Fruit fly (Drosophila melanogaster) whole organism, embryonic: ENCODE results near the gene CAH16.
A peak's percentile ranks its signal among the peaks of the same experiment; 100 is the strongest.

Experiments used
- Asciz ChIP-seq: fragments of 200-800 bp; sonication (Bioruptor generic); optimal IDR thresholded peaks from 2 replicates; lab custom pipeline; 2017; ENCODE audit warnings: missing biosample characterization, mild to moderate bottlenecking, missing genetic modification characterization, missing genetic modification reagents
- Bgb ChIP-seq: fragments of 200-800 bp; sonication (Bioruptor generic); IDR thresholded peaks from 2 replicates; pipeline ENCODE4 v1.3.6; 2022; ENCODE audit warnings: missing biosample characterization, missing genetic modification characterization; ENCODE audit not compliant: partially characterized antibody
- Blimp-1 ChIP-seq: fragments of 200-800 bp; sonication (Bioruptor generic); optimal IDR thresholded peaks from 3 replicates; lab custom pipeline; 2018; ENCODE audit warnings: missing biosample characterization, missing genetic modification characterization, mild to moderate bottlenecking, moderate library complexity, missing genetic modification reagents
- Bteb2 ChIP-seq: fragments of 200-800 bp; sonication (Bioruptor generic); optimal IDR thresholded peaks from 2 replicates; lab custom pipeline; 2016; ENCODE audit warnings: missing biosample characterization, missing genetic modification characterization
- CG10979 ChIP-seq: fragments of 200-800 bp; sonication (Bioruptor generic); optimal IDR thresholded peaks from 2 replicates; lab custom pipeline; 2018; ENCODE audit warnings: missing biosample characterization, mild to moderate bottlenecking, missing genetic modification characterization, moderate library complexity
- CG11504 ChIP-seq: fragments of 200-800 bp; sonication (Bioruptor generic); optimal IDR thresholded peaks from 3 replicates; lab custom pipeline; 2019; ENCODE audit warnings: missing biosample characterization, mild to moderate bottlenecking, missing genetic modification characterization, moderate library complexity
- CG13424 ChIP-seq: fragments of 200-800 bp; sonication (Bioruptor generic); optimal IDR thresholded peaks from 2 replicates; lab custom pipeline; 2019; ENCODE audit warnings: missing biosample characterization, mild to moderate bottlenecking, missing genetic modification characterization, moderate library complexity
- CG14710 ChIP-seq: fragments of 200-800 bp; sonication (Bioruptor generic); optimal IDR thresholded peaks from 3 replicates; lab custom pipeline; 2019; ENCODE audit warnings: missing biosample characterization, mild to moderate bottlenecking, missing genetic modification characterization, moderate library complexity
- CG14860 ChIP-seq: fragments of 200-800 bp; sonication (Bioruptor generic); IDR thresholded peaks from 3 replicates; pipeline ENCODE4 v1.3.6; 2022; ENCODE audit warnings: missing biosample characterization, missing genetic modification characterization; ENCODE audit not compliant: partially characterized antibody
- CG1529 ChIP-seq: fragments of 200-800 bp; sonication (Bioruptor generic); optimal IDR thresholded peaks from 3 replicates; lab custom pipeline; 2018; ENCODE audit warnings: missing biosample characterization, missing genetic modification characterization
- CG16815 ChIP-seq: fragments of 200-800 bp; sonication (Bioruptor generic); optimal IDR thresholded peaks from 3 replicates; lab custom pipeline; 2017; ENCODE audit warnings: missing biosample characterization, mild to moderate bottlenecking, missing genetic modification characterization
- CG4328 ChIP-seq: fragments of 200-800 bp; sonication (Bioruptor generic); optimal IDR thresholded peaks from 3 replicates; lab custom pipeline; 2017; ENCODE audit warnings: missing biosample characterization, missing genetic modification reagents, missing genetic modification characterization
- CG6272 ChIP-seq: fragments of 200-800 bp; sonication (Bioruptor generic); IDR thresholded peaks from 2 replicates; pipeline ENCODE4 v1.3.6; 2022; ENCODE audit warnings: missing biosample characterization, missing genetic modification characterization
- CG6765 ChIP-seq: fragments of 200-800 bp; sonication (Bioruptor generic); optimal IDR thresholded peaks from 3 replicates; lab custom pipeline; 2017; ENCODE audit warnings: missing biosample characterization, mild to moderate bottlenecking, missing genetic modification characterization
- CG8089 ChIP-seq: fragments of 200-800 bp; sonication (Bioruptor generic); optimal IDR thresholded peaks from 3 replicates; lab custom pipeline; 2016; ENCODE audit warnings: missing biosample characterization, missing genetic modification characterization
- CG8388 ChIP-seq: fragments of 200-800 bp; sonication (Bioruptor generic); optimal IDR thresholded peaks from 2 replicates; lab custom pipeline; 2019; ENCODE audit warnings: missing biosample characterization, mild to moderate bottlenecking, missing genetic modification characterization, moderate library complexity
- Camta ChIP-seq: fragments of 200-800 bp; sonication (Bioruptor generic); optimal IDR thresholded peaks from 2 replicates; lab custom pipeline; 2016; ENCODE audit warnings: missing biosample characterization, missing genetic modification characterization
- CkIIα-i1 ChIP-seq: fragments of 200-800 bp; sonication (Bioruptor generic); IDR thresholded peaks from 2 replicates; pipeline ENCODE4 v1.3.6; 2022; ENCODE audit warnings: missing biosample characterization, missing genetic modification characterization
- Dad ChIP-seq: fragments of 200-800 bp; sonication (Bioruptor generic); optimal IDR thresholded peaks from 3 replicates; lab custom pipeline; 2016; ENCODE audit warnings: missing biosample characterization, missing genetic modification characterization
- Dip3 ChIP-seq: fragments of 200-800 bp; sonication (Bioruptor generic); optimal IDR thresholded peaks from 3 replicates; lab custom pipeline; 2016; ENCODE audit warnings: missing biosample characterization, missing genetic modification characterization
- Drgx ChIP-seq: fragments of 200-800 bp; sonication (Bioruptor generic); IDR thresholded peaks from 2 replicates; pipeline ENCODE4 v1.3.6; 2022; ENCODE audit warnings: missing biosample characterization, missing genetic modification characterization
- Fer2 ChIP-seq: fragments of 200-800 bp; sonication (Bioruptor generic); optimal IDR thresholded peaks from 2 replicates; lab custom pipeline; 2018; ENCODE audit warnings: missing biosample characterization, mild to moderate bottlenecking, missing genetic modification characterization, moderate library complexity
- HmgZ ChIP-seq: fragments of 200-800 bp; sonication (Bioruptor generic); optimal IDR thresholded peaks from 2 replicates; lab custom pipeline; 2018; ENCODE audit warnings: missing biosample characterization, mild to moderate bottlenecking, missing genetic modification characterization
- Oli ChIP-seq: fragments of 200-800 bp; sonication (Bioruptor generic); optimal IDR thresholded peaks from 2 replicates; lab custom pipeline; 2018; ENCODE audit warnings: missing biosample characterization, mild to moderate bottlenecking, missing genetic modification characterization, moderate library complexity
- Pdp1 ChIP-seq, 2 experiments: fragments of 200-800 bp; sonication (Bioruptor generic); optimal IDR thresholded peaks; 3 replicates each; lab custom pipeline; 2016; ENCODE audit warnings: missing biosample characterization in 2 of 2, missing genetic modification characterization in 2 of 2, mild to moderate bottlenecking in 1 of 2, moderate library complexity in 1 of 2
- Rx ChIP-seq: fragments of 200-800 bp; sonication (Bioruptor generic); IDR thresholded peaks from 2 replicates; pipeline ENCODE4 v1.3.6; 2022; ENCODE audit warnings: missing biosample characterization, missing genetic modification characterization
- Ssrp ChIP-seq: fragments of 200-800 bp; sonication (Bioruptor generic); optimal IDR thresholded peaks from 2 replicates; lab custom pipeline; 2018; ENCODE audit warnings: missing biosample characterization, mild to moderate bottlenecking, missing genetic modification characterization, moderate library complexity
- Stat92E ChIP-seq, 3 experiments: fragments of >200 bp in 2 of 3; fragments of 200-800 bp in 1 of 3; sonication (Bioruptor generic) in 1 of 3; optimal IDR thresholded peaks; 2 replicates each; lab custom pipeline; 2017 to 2019; ENCODE audit warnings: missing biosample characterization in 3 of 3, missing genetic modification characterization in 3 of 3, mild to moderate bottlenecking in 1 of 3, moderate library complexity in 1 of 3
- Xrp1 ChIP-seq: fragments of 200-800 bp; sonication (Bioruptor generic); IDR thresholded peaks from 2 replicates; pipeline ENCODE4 v1.3.6; 2022; ENCODE audit warnings: missing biosample characterization, missing genetic modification characterization
- btn ChIP-seq: fragments of 200-800 bp; sonication (Bioruptor generic); optimal IDR thresholded peaks from 2 replicates; lab custom pipeline; 2016; ENCODE audit warnings: missing biosample characterization, missing genetic modification characterization
- caup ChIP-seq: fragments of 200-800 bp; sonication (Bioruptor generic); optimal IDR thresholded peaks from 3 replicates; lab custom pipeline; 2017; ENCODE audit warnings: missing biosample characterization, mild to moderate bottlenecking, missing genetic modification characterization, moderate library complexity; ENCODE audit not compliant: severe bottlenecking
- crol ChIP-seq: fragments of 200-800 bp; sonication (Bioruptor generic); IDR thresholded peaks from 2 replicates; pipeline ENCODE4 v1.3.6; 2022; ENCODE audit warnings: missing biosample characterization, missing genetic modification characterization
- crp ChIP-seq, 2 experiments: fragments of 200-800 bp; sonication (Bioruptor generic); optimal IDR thresholded peaks; 2 replicates in 1 of 2; 3 replicates in 1 of 2; lab custom pipeline; 2017; ENCODE audit warnings: missing biosample characterization in 2 of 2, missing genetic modification characterization in 2 of 2, mild to moderate bottlenecking in 1 of 2, moderate library complexity in 1 of 2
- dmrt99B ChIP-seq: fragments of 200-800 bp; sonication (Bioruptor generic); optimal IDR thresholded peaks from 2 replicates; lab custom pipeline; 2018; ENCODE audit warnings: missing biosample characterization, mild to moderate bottlenecking, missing genetic modification characterization, moderate library complexity
- gt ChIP-seq: fragments of 200-800 bp; sonication (Bioruptor generic); IDR thresholded peaks from 2 replicates; pipeline ENCODE4 v1.3.6; 2022; ENCODE audit warnings: missing biosample characterization, missing genetic modification characterization
- ken ChIP-seq: fragments of 200-800 bp; sonication (Bioruptor generic); IDR thresholded peaks from 3 replicates; pipeline ENCODE4 v1.3.6; 2022; ENCODE audit warnings: missing biosample characterization, missing genetic modification characterization
- klu ChIP-seq: fragments of 200-800 bp; sonication (Bioruptor generic); IDR thresholded peaks from 2 replicates; pipeline ENCODE4 v1.3.6; 2022; ENCODE audit warnings: missing biosample characterization, missing genetic modification characterization
- knrl ChIP-seq: fragments of 200-800 bp; sonication (Bioruptor generic); IDR thresholded peaks from 3 replicates; pipeline ENCODE4 v1.3.6; 2022; ENCODE audit warnings: missing biosample characterization, missing genetic modification characterization; ENCODE audit not compliant: partially characterized antibody
- lov ChIP-seq, 2 experiments: fragments of 200-800 bp in 1 of 2; fragments of >200 bp in 1 of 2; sonication (Bioruptor generic) in 1 of 2; IDR thresholded peaks in 1 of 2; optimal IDR thresholded peaks in 1 of 2; 2 replicates in 1 of 2; 3 replicates in 1 of 2; pipeline versions ENCODE4 v1.3.6 to Lab custom; 2017 to 2022; ENCODE audit warnings: missing biosample characterization in 1 of 2, missing genetic modification characterization in 1 of 2
- mirr ChIP-seq: fragments of 200-800 bp; sonication (Bioruptor generic); optimal IDR thresholded peaks from 3 replicates; lab custom pipeline; 2018; ENCODE audit warnings: missing biosample characterization, mild to moderate bottlenecking, missing genetic modification characterization
- pan ChIP-seq, 4 experiments: fragments of >200 bp in 3 of 4; fragments of 200-800 bp in 1 of 4; sonication (Bioruptor generic) in 1 of 4; optimal IDR thresholded peaks in 3 of 4; IDR thresholded peaks in 1 of 4; 2 replicates each; pipeline versions ENCODE4 v1.3.6 to Lab custom; 2017 to 2022; ENCODE audit warnings: missing biosample characterization in 2 of 4, missing genetic modification characterization in 2 of 4, mixed read lengths in 1 of 4
- ranshi ChIP-seq: fragments of 200-800 bp; sonication (Bioruptor generic); IDR thresholded peaks from 2 replicates; pipeline ENCODE4 v1.3.6; 2022; ENCODE audit warnings: missing biosample characterization, missing genetic modification characterization
- sc ChIP-seq, 3 experiments: fragments of >200 bp in 2 of 3; fragments of 200-800 bp in 1 of 3; sonication (Bioruptor generic) in 1 of 3; optimal IDR thresholded peaks; 2 replicates in 2 of 3; 3 replicates in 1 of 3; lab custom pipeline; 2017; ENCODE audit warnings: mild to moderate bottlenecking in 1 of 3, missing biosample characterization in 1 of 3, missing genetic modification characterization in 1 of 3, missing genetic modification reagents in 1 of 3
- sens ChIP-seq: fragments of 200-800 bp; sonication (Bioruptor generic); peaks from one replicate; lab custom pipeline; 2016; ENCODE audit warnings: missing biosample characterization, missing genetic modification characterization
- sob ChIP-seq: fragments of 200-800 bp; sonication (Bioruptor generic); IDR thresholded peaks from 2 replicates; pipeline ENCODE4 v1.3.6; 2022; ENCODE audit warnings: missing biosample characterization, missing genetic modification characterization
- toy ChIP-seq: fragments of 200-800 bp; sonication (Bioruptor generic); IDR thresholded peaks from 2 replicates; pipeline ENCODE4 v1.3.6; 2022; ENCODE audit warnings: missing biosample characterization, missing genetic modification characterization

Gene CAH16

dm6 chr3R:31250426-31251034 lies 9.5 kb upstream of the CAH16 start (continued):
- TF ChIP-seq Pdp1 (GFP tag; optimal IDR thresholded peaks at IDR 0.05; lab: Kevin White, UChicago) (peak in 1 of 2 experiments; percentile 68), sob (GFP tag; lab: Robert Waterston, UW) (no peak), Stat92E (GFP tag; optimal IDR thresholded peaks at IDR 0.05; lab: Kevin White, UChicago) (no peak), CG6765 (GFP tag; lab: Kevin White, UChicago) (no peak), CG14860 (GFP tag; lab: Robert Waterston, UW) (no peak), CG8388 (GFP tag; lab: Kevin White, UChicago) (no peak), Bgb (GFP tag; lab: Robert Waterston, UW) (no peak), Fer2 (tag; lab: Kevin White, UChicago) (no peak), lov (optimal IDR thresholded peaks at IDR 0.05; lab: Kevin White, UChicago) (no peak), lov (GFP tag; IDR thresholded peaks at IDR 0.05; lab: Robert Waterston, UW) (no peak), mirr (GFP tag; lab: Kevin White, UChicago) (peak; percentile 19), CG16815 (GFP tag; lab: Kevin White, UChicago) (no peak), Drgx (GFP tag; lab: Robert Waterston, UW) (no peak), CG6272 (GFP tag; lab: Robert Waterston, UW) (no peak), crol (GFP tag; lab: Robert Waterston, UW) (no peak), Dip3 (no peak), sens (GFP tag; lab: Kevin White, UChicago) (no peak), CG11504 (tag; lab: Kevin White, UChicago) (no peak), CG8089 (no peak), ken (no peak), toy (GFP tag; lab: Robert Waterston, UW) (no peak), caup (GFP tag; lab: Kevin White, UChicago) (no peak), btn (GFP tag; lab: Kevin White, UChicago) (no peak), gt (GFP tag; lab: Robert Waterston, UW) (no peak), pan (optimal IDR thresholded peaks at IDR 0.05; lab: Kevin White, UChicago) (no peak), pan (GFP tag; optimal IDR thresholded peaks at IDR 0.05 in 1 of 2, IDR thresholded peaks at IDR 0.05 in 1 of 2) (no peak), HmgZ (peak; percentile 3), crp (GFP tag; optimal IDR thresholded peaks at IDR 0.05; lab: Kevin White, UChicago) (peak in 1 of 2 experiments; percentile 64), ranshi (GFP tag; lab: Robert Waterston, UW) (no peak), Bteb2 (GFP tag; lab: Kevin White, UChicago) (no peak), CG14710 (tag; lab: Kevin White, UChicago) (no peak), knrl (GFP tag; lab: Robert Waterston, UW) (no peak), CkIIα-i1 (GFP tag; lab: Robert Waterston, UW) (no peak)

DNA sequence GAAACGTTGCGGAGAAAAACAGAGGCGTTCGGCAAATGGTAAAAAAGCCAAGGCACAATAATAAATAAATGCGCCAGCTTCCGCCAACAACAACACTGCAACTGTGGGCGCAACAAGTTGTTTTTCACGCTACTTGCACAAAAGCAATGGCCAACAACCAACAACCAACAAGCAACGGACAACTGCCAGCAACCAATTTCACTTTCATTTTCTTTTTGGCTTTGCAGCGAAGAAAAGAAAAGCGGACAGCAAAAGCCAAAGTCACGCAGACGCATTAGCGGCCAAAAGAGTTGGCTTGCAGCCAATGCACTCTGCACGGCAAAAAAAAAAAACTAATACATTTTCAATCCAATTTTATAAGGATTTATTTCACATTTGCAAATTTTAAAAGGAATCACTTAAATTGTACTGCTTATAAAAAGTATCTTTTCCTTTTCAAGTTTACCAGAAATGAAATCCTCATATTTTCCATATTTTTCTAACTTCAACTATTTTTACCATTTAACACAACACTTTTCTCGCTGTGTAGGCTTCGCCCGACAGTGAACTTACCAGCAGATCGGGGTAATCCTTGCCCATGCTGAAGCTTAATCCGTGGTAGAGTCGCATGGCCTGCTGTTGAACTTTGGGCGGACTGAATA lies 8.8 kb upstream of the CAH16 start:
- TF ChIP-seq CG4328 (GFP tag; lab: Kevin White, UChicago) (no peak), CG11504 (tag; lab: Kevin White, UChicago) (peak; percentile 6), Rx (GFP tag; lab: Robert Waterston, UW) (no peak), Drgx (GFP tag; lab: Robert Waterston, UW) (peak; percentile 55), CG13424 (peak; percentile 10), CG1529 (no peak), dmrt99B (peak; percentile 31), Xrp1 (GFP tag; lab: Robert Waterston, UW) (peak; percentile 39; the same call in 1 of the 2 replicates), Asciz (no peak), sc (optimal IDR thresholded peaks at IDR 0.05; lab: Kevin White, UChicago) (no peak), sc (GFP tag; optimal IDR thresholded peaks at IDR 0.05; lab: Kevin White, UChicago) (no peak), Oli (tag; lab: Kevin White, UChicago) (no peak), Ssrp (tag; lab: Kevin White, UChicago) (peak; percentile 0), klu (GFP tag; lab: Robert Waterston, UW) (no peak), Camta (GFP tag; lab: Kevin White, UChicago) (peak; percentile 8), CG10979 (tag; lab: Kevin White, UChicago) (peak; percentile 41), CG8388 (GFP tag; lab: Kevin White, UChicago) (peak; percentile 4), Blimp-1 (peak; percentile 91), Dad (no peak)
